Fruit fly (Drosophila melanogaster): ENCODE measurements around the gene Ran-like.

- no peak for TF ChIP-seq CG8478 (optimal IDR thresholded peaks at IDR 0.05)
- no peak for TF ChIP-seq CTCF (optimal IDR thresholded peaks at IDR 0.05)
Measured at dm6 chr3L:15509398-15509797, 24.2 kb upstream of the Ran-like start, which contains the start of the genes gdl and gdl-ORF39.

Measured in S2 (cell line).